Worm (Caenorhabditis elegans): Measurements from ENCODE around the gene C33H5.2.

The C33H5.2 gene

ce11 chrIV:7830151-7830550, 25.3 kb downstream of the C33H5.2 start, which contains the start of gene mvb-12:
Gene mvb-12, plus strand, starts transcription at chrIV:7830525.
- TF ChIP-seq ama-1 (optimal IDR thresholded peaks at IDR 0.05) (no peak), hnd-1 (tag; optimal IDR thresholded peaks at IDR 0.05) (no peak), ceh-13 (GFP tag; optimal IDR thresholded peaks at IDR 0.05) (no peak), tbx-11 (GFP tag; IDR thresholded peaks at IDR 0.05) (no peak), tra-4 (tag; optimal IDR thresholded peaks at IDR 0.05) (no peak), hmg-4 (GFP tag; optimal IDR thresholded peaks at IDR 0.05) (no peak)

DNA sequence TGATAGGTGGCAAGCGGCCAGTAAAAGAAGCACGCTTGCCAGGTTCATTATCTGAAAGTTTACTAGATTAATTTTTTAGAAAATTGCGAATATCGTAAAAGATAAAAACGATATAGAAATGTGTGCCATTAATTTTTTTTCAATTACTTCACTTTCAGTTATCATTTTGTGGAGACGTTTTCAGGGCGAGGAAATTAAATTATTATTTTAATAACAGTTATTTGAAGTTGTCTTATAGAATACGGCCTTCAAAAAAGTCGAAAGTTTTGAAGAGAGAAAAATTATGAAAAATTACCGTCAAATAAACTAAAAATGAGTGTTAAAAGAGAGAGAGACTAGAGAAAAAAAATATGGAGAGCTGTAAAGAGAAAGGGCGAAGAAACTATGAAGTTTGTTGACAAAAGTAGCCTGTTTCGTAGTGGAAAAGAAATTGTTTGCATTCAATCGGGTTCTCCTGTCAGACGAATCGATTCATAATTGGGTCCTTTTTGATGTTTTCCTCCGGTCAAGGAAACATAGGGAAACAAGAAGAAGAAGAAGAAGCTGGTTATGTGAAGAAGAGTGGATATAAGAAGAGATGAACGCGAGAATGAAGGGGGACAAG, 29.9 kb downstream of the C33H5.2 start, which contains the start of gene erp-44.2:
Gene erp-44.2 (minus strand): TSS at position 51 of the 604 bp plus-strand sequence.
- no peak for TF ChIP-seq ama-1 (optimal IDR thresholded peaks at IDR 0.05)
- TF ChIP-seq ceh-36 (tag; optimal IDR thresholded peaks at IDR 0.05) = no peak
- TF ChIP-seq hmbx-1 (tag; optimal IDR thresholded peaks at IDR 0.05) = no peak
- no peak for TF ChIP-seq hmg-4 (GFP tag; optimal IDR thresholded peaks at IDR 0.05)
- TF ChIP-seq B0310.2 (tag; optimal IDR thresholded peaks at IDR 0.05) = no peak
- no peak for TF ChIP-seq aly-1 (tag; optimal IDR thresholded peaks at IDR 0.05)
- no peak for TF ChIP-seq flt-1 (GFP tag; IDR thresholded peaks at IDR 0.05)
- TF ChIP-seq tra-4 (tag; optimal IDR thresholded peaks at IDR 0.05) = no peak
- no peak for TF ChIP-seq F13C5.2 (tag; optimal IDR thresholded peaks at IDR 0.05)
- no peak for TF ChIP-seq ets-7 (tag; optimal IDR thresholded peaks at IDR 0.05)

DNA sequence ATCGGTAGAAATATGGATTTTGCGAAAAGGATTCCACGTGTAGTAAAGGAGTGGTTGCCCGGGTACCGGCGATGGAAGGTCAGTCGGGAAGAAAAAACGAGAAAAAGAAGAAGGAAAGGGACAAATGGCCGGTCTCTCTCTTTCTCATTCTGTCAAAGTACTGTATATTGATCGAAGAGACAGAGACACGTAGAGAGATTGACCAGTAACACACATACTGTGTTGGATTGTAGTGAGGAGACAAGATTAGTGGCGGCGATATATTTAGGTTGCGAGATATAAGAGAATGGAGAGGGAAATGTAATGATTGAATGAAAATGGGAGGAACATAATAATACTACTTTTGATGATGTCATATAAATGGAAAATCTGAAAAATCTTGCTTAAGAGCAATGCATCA, 31.2 kb downstream of the C33H5.2 start:
- TF ChIP-seq aly-1 (tag; optimal IDR thresholded peaks at IDR 0.05) = no peak
- TF ChIP-seq hmg-4 (GFP tag; optimal IDR thresholded peaks at IDR 0.05) = peak; percentile 51
- no peak for TF ChIP-seq ets-7 (tag; optimal IDR thresholded peaks at IDR 0.05)

- no peak for TF ChIP-seq ets-7 (tag; optimal IDR thresholded peaks at IDR 0.05)
- TF ChIP-seq sea-1 (GFP tag; conservative IDR thresholded peaks at IDR 0.05) = no peak
- TF ChIP-seq pes-1 (GFP tag; IDR thresholded peaks at IDR 0.05) = no peak
- no peak for TF ChIP-seq B0310.2 (tag; optimal IDR thresholded peaks at IDR 0.05)
- TF ChIP-seq hmg-4 (GFP tag; optimal IDR thresholded peaks at IDR 0.05) = no peak
- no peak for TF ChIP-seq tra-4 (tag; optimal IDR thresholded peaks at IDR 0.05)
- no peak for TF ChIP-seq flt-1 (GFP tag; IDR thresholded peaks at IDR 0.05)
- TF ChIP-seq aly-1 (tag; optimal IDR thresholded peaks at IDR 0.05) = no peak
- TF ChIP-seq tbx-37 (GFP tag; conservative IDR thresholded peaks at IDR 0.05) = no peak
- no peak for TF ChIP-seq F13C5.2 (tag; optimal IDR thresholded peaks at IDR 0.05)
- TF ChIP-seq tbx-11 (GFP tag; IDR thresholded peaks at IDR 0.05) = no peak
These were observed 31.7 kb downstream of the C33H5.2 start for ce11 chrIV:7836491-7836890.

ce11 chrIV:7838426-7838825, 33.6 kb downstream of the C33H5.2 start, which contains the start of gene C06A6.7:
Gene C06A6.7, minus strand, starts transcription at chrIV:7838526.
- TF ChIP-seq hmg-4 (GFP tag; optimal IDR thresholded peaks at IDR 0.05) (no peak), ama-1 (optimal IDR thresholded peaks at IDR 0.05) (no peak), F13C5.2 (tag; optimal IDR thresholded peaks at IDR 0.05) (no peak), pes-1 (GFP tag; IDR thresholded peaks at IDR 0.05) (no peak), hmbx-1 (tag; optimal IDR thresholded peaks at IDR 0.05) (no peak), tbx-37 (GFP tag; conservative IDR thresholded peaks at IDR 0.05) (no peak), scrt-1 (GFP tag; IDR thresholded peaks at IDR 0.05) (no peak), B0310.2 (tag; optimal IDR thresholded peaks at IDR 0.05) (no peak), aly-1 (tag; optimal IDR thresholded peaks at IDR 0.05) (no peak), ets-7 (tag; optimal IDR thresholded peaks at IDR 0.05) (no peak), ceh-13 (GFP tag; optimal IDR thresholded peaks at IDR 0.05) (no peak), ceh-36 (tag; optimal IDR thresholded peaks at IDR 0.05) (no peak), tbx-11 (GFP tag; IDR thresholded peaks at IDR 0.05) (no peak), flt-1 (GFP tag; IDR thresholded peaks at IDR 0.05) (no peak), hnd-1 (tag; optimal IDR thresholded peaks at IDR 0.05) (no peak), sea-1 (GFP tag; conservative IDR thresholded peaks at IDR 0.05) (no peak)

DNA sequence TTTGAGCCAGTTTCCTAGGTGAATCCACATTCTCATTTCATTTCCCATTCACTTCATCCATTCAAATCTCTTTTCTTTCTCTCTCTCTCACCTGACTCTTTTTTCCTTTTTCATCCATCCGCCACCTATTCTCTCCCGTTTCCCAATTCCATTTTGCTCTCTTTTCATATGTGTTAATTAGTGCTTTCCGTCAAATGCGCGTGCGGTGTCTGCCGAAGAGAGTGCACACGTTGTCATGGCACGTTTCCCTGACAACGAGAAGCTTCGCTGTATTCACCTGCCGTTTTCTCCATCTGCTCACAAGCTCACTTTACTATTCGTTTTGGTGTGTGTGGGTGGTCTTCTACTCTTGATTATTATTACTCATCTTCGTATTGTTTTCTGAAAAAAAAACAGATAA, 35.1 kb downstream of the C33H5.2 start:
- TF ChIP-seq hmbx-1 (tag; optimal IDR thresholded peaks at IDR 0.05) = no peak
- no peak for TF ChIP-seq sea-1 (GFP tag; conservative IDR thresholded peaks at IDR 0.05)
- no peak for TF ChIP-seq scrt-1 (GFP tag; IDR thresholded peaks at IDR 0.05)
- TF ChIP-seq F13C5.2 (tag; optimal IDR thresholded peaks at IDR 0.05) = no peak
- no peak for TF ChIP-seq tbx-37 (GFP tag; conservative IDR thresholded peaks at IDR 0.05)
- TF ChIP-seq ceh-36 (tag; optimal IDR thresholded peaks at IDR 0.05) = no peak
- TF ChIP-seq hnd-1 (tag; optimal IDR thresholded peaks at IDR 0.05) = no peak
- no peak for TF ChIP-seq tra-4 (tag; optimal IDR thresholded peaks at IDR 0.05)
- TF ChIP-seq aly-1 (tag; optimal IDR thresholded peaks at IDR 0.05) = no peak
- no peak for TF ChIP-seq ets-7 (tag; optimal IDR thresholded peaks at IDR 0.05)
- TF ChIP-seq B0310.2 (tag; optimal IDR thresholded peaks at IDR 0.05) = no peak
- no peak for TF ChIP-seq pes-1 (GFP tag; IDR thresholded peaks at IDR 0.05)
- no peak for TF ChIP-seq tbx-11 (GFP tag; IDR thresholded peaks at IDR 0.05)
- TF ChIP-seq hmg-4 (GFP tag; optimal IDR thresholded peaks at IDR 0.05) = no peak
- TF ChIP-seq flt-1 (GFP tag; IDR thresholded peaks at IDR 0.05) = no peak
- no peak for TF ChIP-seq ama-1 (optimal IDR thresholded peaks at IDR 0.05)
- no peak for TF ChIP-seq ceh-13 (GFP tag; optimal IDR thresholded peaks at IDR 0.05)

DNA sequence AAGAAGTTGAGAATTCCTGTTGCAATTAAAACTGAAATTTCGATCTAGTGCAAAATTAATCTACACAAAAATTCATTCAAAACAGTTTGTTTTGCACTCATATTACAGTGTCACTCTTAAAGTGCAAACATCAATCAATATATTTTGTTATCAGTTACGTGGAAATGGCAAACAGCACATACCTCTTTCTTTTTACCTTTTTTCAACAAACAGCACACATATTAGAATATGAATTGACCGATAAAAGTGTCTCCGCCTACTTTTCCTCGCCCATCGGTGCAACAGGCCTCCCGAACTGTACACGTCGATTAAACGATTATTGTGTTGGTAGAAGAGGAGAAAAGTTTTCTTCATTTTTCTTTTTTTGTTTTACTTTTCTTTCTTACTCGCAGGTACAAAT, 36.4 kb downstream of the C33H5.2 start:
- no peak for TF ChIP-seq ama-1 (optimal IDR thresholded peaks at IDR 0.05)
- no peak for TF ChIP-seq scrt-1 (GFP tag; IDR thresholded peaks at IDR 0.05)
- TF ChIP-seq hmg-4 (GFP tag; optimal IDR thresholded peaks at IDR 0.05) = no peak
- TF ChIP-seq aly-1 (tag; optimal IDR thresholded peaks at IDR 0.05) = no peak
- TF ChIP-seq hnd-1 (tag; optimal IDR thresholded peaks at IDR 0.05) = no peak
- TF ChIP-seq ets-7 (tag; optimal IDR thresholded peaks at IDR 0.05) = no peak
- no peak for TF ChIP-seq tbx-37 (GFP tag; conservative IDR thresholded peaks at IDR 0.05)
- TF ChIP-seq B0310.2 (tag; optimal IDR thresholded peaks at IDR 0.05) = no peak

All from whole organism, early embryonic.